Worm (Caenorhabditis elegans) whole organism, mixed stage, embryonic: ENCODE data around the gene K05G3.1.
"Not testable (repeated sequence)": the region's sequence is repeated elsewhere in the genome, so short reads cannot be mapped to it uniquely, and the experiment has no call there.

Experiments
- M03D4.4 ChIP-seq: sonication (generic microtip); optimal IDR thresholded peaks from 2 replicates; lab custom pipeline; 2017; ENCODE audit warnings: mild to moderate bottlenecking, missing genetic modification characterization, missing compliant biosample characterization
- bed-3 ChIP-seq: fragments of 200-800 bp; sonication (Bioruptor generic); optimal IDR thresholded peaks from 3 replicates; lab custom pipeline; 2018; ENCODE audit warnings: mild to moderate bottlenecking, missing genetic modification characterization, moderate library complexity, missing compliant biosample characterization
- blmp-1 ChIP-seq: fragments of 150-350 bp; optimal IDR thresholded peaks from 2 replicates; lab custom pipeline; 2014; ENCODE audit warnings: missing biosample characterization, missing genetic modification characterization
- ceh-39 ChIP-seq: fragments of 150-350 bp; optimal IDR thresholded peaks from 2 replicates; lab custom pipeline; 2014; ENCODE audit warnings: missing biosample characterization, missing genetic modification characterization
- ceh-83 ChIP-seq: fragments of 200-800 bp; sonication (Bioruptor generic); optimal IDR thresholded peaks from 2 replicates; lab custom pipeline; 2018; ENCODE audit warnings: mild to moderate bottlenecking, missing genetic modification characterization, missing compliant biosample characterization
- ces-1 ChIP-seq: fragments of 150-350 bp; optimal IDR thresholded peaks from 2 replicates; lab custom pipeline; 2014; ENCODE audit warnings: missing biosample characterization, missing genetic modification reagents, missing genetic modification characterization
- cnd-1 ChIP-seq: fragments of 200-800 bp; sonication (Bioruptor generic); optimal IDR thresholded peaks from 2 replicates; lab custom pipeline; 2018; ENCODE audit warnings: mild to moderate bottlenecking, missing genetic modification characterization, missing compliant biosample characterization
- elt-1 ChIP-seq: sonication (generic microtip); optimal IDR thresholded peaks from 2 replicates; lab custom pipeline; 2017; ENCODE audit warnings: missing genetic modification characterization, mild to moderate bottlenecking, missing compliant biosample characterization, antibody characterized with exemption, moderate library complexity, borderline replicate concordance; ENCODE audit not compliant: insufficient read depth
- elt-3 ChIP-seq: fragments of 150-350 bp; optimal IDR thresholded peaks from 2 replicates; lab custom pipeline; 2014; ENCODE audit warnings: missing biosample characterization, missing genetic modification characterization
- flh-1 ChIP-seq: fragments of 200-800 bp; sonication (Bioruptor generic); optimal IDR thresholded peaks from 2 replicates; lab custom pipeline; 2018; ENCODE audit warnings: mild to moderate bottlenecking, missing genetic modification characterization, moderate library complexity, missing compliant biosample characterization
- ham-2 ChIP-seq: fragments of 200-800 bp; sonication (Bioruptor generic); optimal IDR thresholded peaks from 2 replicates; lab custom pipeline; 2018; ENCODE audit warnings: mild to moderate bottlenecking, missing genetic modification characterization, missing compliant biosample characterization
- lin-13 ChIP-seq: fragments of 150-350 bp; optimal IDR thresholded peaks from 2 replicates; lab custom pipeline; 2014; ENCODE audit warnings: missing biosample characterization, missing genetic modification characterization
- lin-32 ChIP-seq: fragments of 200-800 bp; sonication (Bioruptor generic); optimal IDR thresholded peaks from 2 replicates; lab custom pipeline; 2018; ENCODE audit warnings: mild to moderate bottlenecking, missing genetic modification characterization, missing compliant biosample characterization
- lsy-2 ChIP-seq: fragments of 150-350 bp; optimal IDR thresholded peaks from 2 replicates; lab custom pipeline; 2014; ENCODE audit warnings: missing biosample characterization, missing genetic modification characterization
- mab-5 ChIP-seq: fragments of 150-350 bp; optimal IDR thresholded peaks from 2 replicates; lab custom pipeline; 2014; ENCODE audit warnings: missing biosample characterization, missing genetic modification characterization
- mep-1 ChIP-seq: fragments of 150-350 bp; optimal IDR thresholded peaks from 2 replicates; lab custom pipeline; 2017; ENCODE audit warnings: missing biosample characterization, missing genetic modification reagents, missing genetic modification characterization, inconsistent platforms
- mls-2 ChIP-seq: sonication (generic microtip); optimal IDR thresholded peaks from 2 replicates; lab custom pipeline; 2016; ENCODE audit warnings: mild to moderate bottlenecking, missing genetic modification characterization, moderate library complexity, missing compliant biosample characterization
- nhr-12 ChIP-seq: fragments of 150-350 bp; optimal IDR thresholded peaks from 2 replicates; lab custom pipeline; 2014; ENCODE audit warnings: missing biosample characterization, missing genetic modification characterization
- nhr-28 ChIP-seq: fragments of 150-350 bp; optimal IDR thresholded peaks from 2 replicates; lab custom pipeline; 2014; ENCODE audit warnings: missing biosample characterization, missing genetic modification characterization
- nhr-76 ChIP-seq: sonication (generic microtip); optimal IDR thresholded peaks from 2 replicates; lab custom pipeline; 2017; ENCODE audit warnings: missing biosample characterization, missing genetic modification characterization
- pha-4 ChIP-seq: fragments of 150-350 bp; optimal IDR thresholded peaks from 2 replicates; lab custom pipeline; 2018; ENCODE audit warnings: missing biosample characterization, missing genetic modification reagents, missing genetic modification characterization
- sem-2 ChIP-seq: fragments of 200-800 bp; sonication (Bioruptor generic); optimal IDR thresholded peaks from 2 replicates; lab custom pipeline; 2018; ENCODE audit warnings: mild to moderate bottlenecking, missing genetic modification characterization, missing compliant biosample characterization
- snpc-4 ChIP-seq: fragments of 150-350 bp; optimal IDR thresholded peaks from 2 replicates; lab custom pipeline; 2014; ENCODE audit warnings: missing biosample characterization, missing genetic modification characterization
- tbx-8 ChIP-seq: fragments of 200-800 bp; sonication (Bioruptor generic); optimal IDR thresholded peaks from 2 replicates; lab custom pipeline; 2018; ENCODE audit warnings: mild to moderate bottlenecking, missing genetic modification characterization, moderate library complexity, missing compliant biosample characterization
- unc-120 ChIP-seq: sonication (generic microtip); optimal IDR thresholded peaks from 2 replicates; lab custom pipeline; 2017; ENCODE audit warnings: missing genetic modification characterization, missing compliant biosample characterization; ENCODE audit not compliant: poor library complexity, severe bottlenecking
- unc-39 ChIP-seq: fragments of 150-350 bp; optimal IDR thresholded peaks from 2 replicates; lab custom pipeline; 2014; ENCODE audit warnings: missing biosample characterization, missing genetic modification characterization
- unc-62 ChIP-seq: fragments of 150-350 bp; optimal IDR thresholded peaks from 2 replicates; lab custom pipeline; 2014; ENCODE audit warnings: missing biosample characterization, missing genetic modification reagents, missing genetic modification characterization
- zip-8 ChIP-seq: fragments of 150-350 bp; optimal IDR thresholded peaks from 2 replicates; lab custom pipeline; 2014; ENCODE audit warnings: missing biosample characterization, missing genetic modification characterization
- ztf-11 ChIP-seq: fragments of 150-350 bp; optimal IDR thresholded peaks from 2 replicates; lab custom pipeline; 2014; ENCODE audit warnings: missing biosample characterization, missing genetic modification characterization

Gene K05G3.1

DNA sequence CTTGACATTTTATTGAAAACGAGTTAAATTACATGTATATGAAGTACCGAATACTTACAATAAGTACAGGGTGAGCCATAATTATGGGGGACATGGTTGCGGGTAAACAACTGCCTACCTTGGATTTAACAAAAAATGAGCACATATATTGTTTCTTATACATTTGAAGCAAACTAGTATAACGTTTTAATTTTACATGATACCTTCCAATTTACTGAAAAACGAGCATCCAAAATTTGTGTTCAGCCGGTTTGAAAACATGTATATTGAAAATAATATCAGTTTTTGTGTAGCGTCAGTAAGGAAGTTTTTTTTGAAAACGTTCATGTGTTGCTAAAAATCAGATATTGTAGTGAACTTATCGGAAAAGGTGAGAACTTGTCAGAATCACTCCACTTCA, 10.4 kb upstream of the K05G3.1 start:
- TF ChIP-seq nhr-28 (tag; lab: Kevin White, UChicago): no peak
- no peak for TF ChIP-seq elt-1 (tag; lab: Kevin White, UChicago)
- no peak for TF ChIP-seq sem-2
- TF ChIP-seq M03D4.4 (tag; lab: Kevin White, UChicago): no peak
- TF ChIP-seq mep-1 (tag; lab: Kevin White, UChicago): no peak
- no peak for TF ChIP-seq unc-62 (GFP tag; lab: Kevin White, UChicago)
- TF ChIP-seq ceh-83 (GFP tag; lab: Kevin White, UChicago): no peak
- TF ChIP-seq nhr-76 (tag; lab: Kevin White, UChicago): no peak
- TF ChIP-seq pha-4 (tag; lab: Kevin White, UChicago): no peak
- TF ChIP-seq unc-120: no peak
- no peak for TF ChIP-seq mab-5 (tag; lab: Kevin White, UChicago)
- no peak for TF ChIP-seq nhr-12 (tag; lab: Kevin White, UChicago)
- no peak for TF ChIP-seq ham-2
- no peak for TF ChIP-seq ztf-11 (tag; lab: Kevin White, UChicago)
- TF ChIP-seq tbx-8 (GFP tag; lab: Kevin White, UChicago): no peak

- TF ChIP-seq zip-8 (tag; lab: Kevin White, UChicago) (no peak), M03D4.4 (tag; lab: Kevin White, UChicago) (no peak), tbx-8 (GFP tag; lab: Kevin White, UChicago) (no peak), lsy-2 (no peak), nhr-28 (tag; lab: Kevin White, UChicago) (no peak), lin-13 (tag; lab: Kevin White, UChicago) (no peak), unc-39 (tag; lab: Kevin White, UChicago) (no peak), pha-4 (tag; lab: Kevin White, UChicago) (no peak), nhr-76 (tag; lab: Kevin White, UChicago) (no peak), cnd-1 (tag; lab: Kevin White, UChicago) (no peak), lin-32 (GFP tag; lab: Kevin White, UChicago) (no peak), ces-1 (GFP tag; lab: Kevin White, UChicago) (no peak), snpc-4 (tag; lab: Kevin White, UChicago) (no peak), unc-120 (no peak), mls-2 (tag; lab: Kevin White, UChicago) (no peak), mep-1 (tag; lab: Kevin White, UChicago) (no peak), ceh-39 (no peak), flh-1 (GFP tag; lab: Kevin White, UChicago) (no peak)
These were observed 6.5 kb upstream of the K05G3.1 start, which contains the start of gene K05G3.2 for ce11 chrX:16494630-16495029. K05G3.2 (plus strand) TSS chrX:16494930.

DNA sequence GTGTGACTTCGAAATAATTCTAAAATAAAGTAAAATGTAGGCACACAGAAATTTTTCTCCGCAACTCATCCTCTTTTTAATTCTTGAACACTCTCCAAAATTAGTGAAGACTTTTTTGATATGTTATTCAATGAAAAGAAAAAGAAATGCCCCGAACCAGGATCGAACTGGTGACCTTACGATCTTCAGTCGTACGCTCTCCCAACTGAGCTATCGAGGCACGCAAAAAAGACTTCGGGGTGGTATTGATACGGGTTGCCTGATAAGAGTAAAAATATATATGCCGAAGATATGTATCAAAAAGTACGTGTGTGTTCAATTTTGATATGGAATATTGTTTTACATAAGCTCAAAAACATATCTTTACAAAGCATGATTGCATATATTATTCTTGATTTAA, 1.9 kb downstream of the K05G3.1 start:
- no peak for TF ChIP-seq ztf-11 (tag; lab: Kevin White, UChicago)
- no peak for TF ChIP-seq mab-5 (tag; lab: Kevin White, UChicago)

DNA sequence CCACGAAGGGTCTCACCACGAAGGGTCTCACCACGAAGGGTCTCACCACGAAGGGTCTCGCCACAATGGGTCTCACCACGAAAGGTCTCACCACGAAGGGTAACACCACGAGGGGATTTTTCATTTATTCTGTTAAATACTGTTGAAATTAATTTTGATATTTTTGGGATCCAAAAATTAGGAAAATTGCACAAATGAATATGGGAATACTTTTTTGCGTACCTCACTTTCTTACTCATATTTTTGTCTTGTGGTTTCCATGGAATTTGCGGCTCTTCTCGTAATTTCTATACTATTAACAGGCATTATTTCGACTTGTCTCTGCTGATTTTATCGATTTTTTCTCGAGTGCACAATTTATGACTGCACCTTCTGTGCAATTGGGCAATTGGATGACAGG, 4.2 kb downstream of the K05G3.1 start, which contains the start of gene T25D1.3:
T25D1.3 (plus strand) TSS at position 301 of the 400 bp plus-strand sequence.
- no peak for TF ChIP-seq elt-3
- no peak for TF ChIP-seq flh-1 (GFP tag; lab: Kevin White, UChicago)
- TF ChIP-seq ceh-83 (GFP tag; lab: Kevin White, UChicago): no peak
- TF ChIP-seq ces-1 (GFP tag; lab: Kevin White, UChicago): no peak
- TF ChIP-seq blmp-1 (tag; lab: Kevin White, UChicago): no peak
- no peak for TF ChIP-seq mls-2 (tag; lab: Kevin White, UChicago)

DNA sequence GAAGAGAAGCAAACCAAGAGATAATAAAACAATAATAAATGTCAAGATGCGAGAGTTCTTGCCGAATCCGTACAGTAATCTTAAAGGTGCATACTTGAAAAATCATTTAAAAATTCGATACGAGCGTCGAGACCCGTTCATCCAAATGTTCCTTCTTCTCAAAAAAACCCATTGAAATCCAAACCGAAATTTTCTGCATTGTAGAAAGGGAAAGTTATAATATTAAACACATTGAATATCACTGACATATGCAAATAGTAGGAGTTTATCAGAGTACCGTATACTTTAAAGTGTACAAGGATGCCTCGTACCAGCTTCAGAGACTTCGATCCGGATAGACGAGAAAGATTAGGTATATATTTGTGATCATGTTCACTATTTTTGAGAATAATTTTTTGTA, 14.1 kb downstream of the K05G3.1 start, which contains the start of gene T25D1.2:
T25D1.2 (plus strand) TSS at position 301 of the 400 bp plus-strand sequence.
- not testable (repeated sequence) for TF ChIP-seq lin-13 (tag; lab: Kevin White, UChicago); cnd-1 (tag; lab: Kevin White, UChicago); bed-3 (GFP tag; lab: Kevin White, UChicago)

DNA sequence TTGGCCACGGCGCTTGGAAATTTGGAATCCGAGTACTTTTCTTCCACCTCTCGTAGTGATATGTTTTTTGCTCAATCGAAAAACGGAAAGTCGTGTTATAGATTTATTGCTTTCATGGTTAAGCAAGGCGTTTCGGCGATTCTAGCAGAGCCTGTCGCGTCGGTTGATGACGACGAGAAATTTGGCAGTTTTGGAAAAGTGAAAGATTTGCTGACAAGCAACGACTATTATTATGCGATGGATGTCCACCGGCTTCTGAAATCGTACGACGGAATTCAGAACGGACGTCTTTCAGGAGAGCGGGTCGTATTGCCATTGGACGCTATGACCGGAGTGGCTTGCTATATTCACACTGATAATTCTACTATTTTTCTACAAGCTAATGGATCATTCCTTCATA, 17.6 kb downstream of the K05G3.1 start:
- TF ChIP-seq nhr-12 (tag; lab: Kevin White, UChicago): no peak
- no peak for TF ChIP-seq tbx-8 (GFP tag; lab: Kevin White, UChicago)
- TF ChIP-seq, all 35 proteins: peak for 0
